Worm (Caenorhabditis elegans) whole organism, L3 larva: Measurements from ENCODE around the gene rps-3.

Experiments used
- R02D3.7 ChIP-seq: fragments of 150-350 bp; optimal IDR thresholded peaks from 2 replicates; lab custom pipeline; 2014; ENCODE audit warnings: missing biosample characterization, missing genetic modification characterization
- ZK546.5 ChIP-seq: sonication (generic microtip); optimal IDR thresholded peaks from 2 replicates; lab custom pipeline; 2017; ENCODE audit warnings: missing biosample characterization, missing genetic modification characterization
- aly-2 ChIP-seq: fragments of 150-350 bp; optimal IDR thresholded peaks from 2 replicates; lab custom pipeline; 2014; ENCODE audit warnings: missing biosample characterization, missing genetic modification characterization
- ama-1 ChIP-seq: fragments of 150-350 bp; optimal IDR thresholded peaks from 2 replicates; lab custom pipeline; 2018
- ceh-16 ChIP-seq: sonication (generic microtip); optimal IDR thresholded peaks from 2 replicates; lab custom pipeline; 2017; ENCODE audit warnings: missing biosample characterization, missing genetic modification characterization
- ceh-28 ChIP-seq: fragments of 150-350 bp; optimal IDR thresholded peaks from 2 replicates; lab custom pipeline; 2014; ENCODE audit warnings: missing biosample characterization, missing genetic modification reagents, missing genetic modification characterization
- ceh-82 ChIP-seq: fragments of 150-350 bp; optimal IDR thresholded peaks from 2 replicates; lab custom pipeline; 2014; ENCODE audit warnings: missing biosample characterization, missing genetic modification characterization
- ceh-9 ChIP-seq: sonication (generic microtip); optimal IDR thresholded peaks from 2 replicates; lab custom pipeline; 2018; ENCODE audit warnings: missing biosample characterization, missing genetic modification characterization
- daf-12 ChIP-seq: fragments of 150-350 bp; optimal IDR thresholded peaks from 2 replicates; lab custom pipeline; 2014; ENCODE audit warnings: missing biosample characterization, missing genetic modification reagents, missing genetic modification characterization
- egl-27 ChIP-seq: sonication (generic microtip); optimal IDR thresholded peaks from 4 replicates; lab custom pipeline; 2017; ENCODE audit warnings: missing biosample characterization, missing genetic modification reagents, missing genetic modification characterization
- egl-5 ChIP-seq: fragments of 150-350 bp; optimal IDR thresholded peaks from 2 replicates; lab custom pipeline; 2017; ENCODE audit warnings: missing biosample characterization, missing genetic modification reagents, missing genetic modification characterization, inconsistent platforms
- elt-1 ChIP-seq: fragments of 150-350 bp; optimal IDR thresholded peaks from 2 replicates; lab custom pipeline; 2014; ENCODE audit warnings: missing biosample characterization, missing genetic modification characterization
- elt-2 ChIP-seq: sonication (generic microtip); optimal IDR thresholded peaks from 2 replicates; lab custom pipeline; 2016; ENCODE audit warnings: missing genetic modification reagents, mild to moderate bottlenecking, missing genetic modification characterization, missing compliant biosample characterization
- elt-3 ChIP-seq, 3 experiments: fragments of 150-350 bp in 1 of 3; sonication (generic microtip) in 2 of 3; optimal IDR thresholded peaks; 2 replicates in 2 of 3; 4 replicates in 1 of 3; lab custom pipeline; 2014 to 2017; ENCODE audit warnings: missing biosample characterization in 3 of 3, missing genetic modification characterization in 3 of 3
- eor-1 ChIP-seq, 2 experiments: fragments of 150-350 bp; optimal IDR thresholded peaks; 2 replicates each; lab custom pipeline; 2014 to 2018; ENCODE audit warnings: missing biosample characterization in 2 of 2, missing genetic modification characterization in 2 of 2
- fkh-10 ChIP-seq: sonication (generic microtip); optimal IDR thresholded peaks from 2 replicates; lab custom pipeline; 2017; ENCODE audit warnings: missing biosample characterization, missing genetic modification reagents, missing genetic modification characterization
- fkh-2 ChIP-seq: fragments of 150-350 bp; optimal IDR thresholded peaks from 2 replicates; lab custom pipeline; 2014; ENCODE audit warnings: missing biosample characterization, missing genetic modification reagents, missing genetic modification characterization
- fos-1 ChIP-seq: fragments of 150-350 bp; optimal IDR thresholded peaks from 2 replicates; lab custom pipeline; 2014; ENCODE audit warnings: missing biosample characterization, missing genetic modification characterization
- hmg-11 ChIP-seq: sonication (generic microtip); optimal IDR thresholded peaks from 2 replicates; lab custom pipeline; 2016; ENCODE audit warnings: missing genetic modification characterization, missing compliant biosample characterization
- jun-1 ChIP-seq: fragments of 150-350 bp; optimal IDR thresholded peaks from 2 replicates; lab custom pipeline; 2014; ENCODE audit warnings: missing biosample characterization, missing genetic modification reagents, missing genetic modification characterization
- lin-15B ChIP-seq: fragments of 150-350 bp; optimal IDR thresholded peaks from 2 replicates; lab custom pipeline; 2014; ENCODE audit warnings: missing biosample characterization, missing genetic modification characterization
- lin-39 ChIP-seq: fragments of 150-350 bp; optimal IDR thresholded peaks from 2 replicates; lab custom pipeline; 2018; ENCODE audit warnings: missing biosample characterization, missing genetic modification reagents, missing genetic modification characterization
- lsy-12 ChIP-seq: sonication (generic microtip); optimal IDR thresholded peaks from 2 replicates; lab custom pipeline; 2016; ENCODE audit warnings: mild to moderate bottlenecking, missing genetic modification characterization, missing compliant biosample characterization
- mdl-1 ChIP-seq: fragments of 150-350 bp; optimal IDR thresholded peaks from 2 replicates; lab custom pipeline; 2014; ENCODE audit warnings: missing biosample characterization, missing genetic modification characterization
- mml-1 ChIP-seq: fragments of 150-350 bp; sonication (generic microtip); optimal IDR thresholded peaks from 3 replicates; lab custom pipeline; 2014; ENCODE audit warnings: missing biosample characterization, missing genetic modification characterization
- nfya-1 ChIP-seq: sonication (generic microtip); optimal IDR thresholded peaks from 2 replicates; lab custom pipeline; 2017; ENCODE audit warnings: missing genetic modification characterization, mild to moderate bottlenecking, missing compliant biosample characterization, antibody characterized with exemption, moderate library complexity; ENCODE audit not compliant: insufficient read depth
- nhr-11 ChIP-seq: fragments of 150-350 bp; optimal IDR thresholded peaks from 2 replicates; lab custom pipeline; 2014; ENCODE audit warnings: missing biosample characterization, missing genetic modification characterization
- nhr-12 ChIP-seq: fragments of 150-350 bp; optimal IDR thresholded peaks from 2 replicates; lab custom pipeline; 2014; ENCODE audit warnings: missing biosample characterization, missing genetic modification characterization
- nhr-23 ChIP-seq: fragments of 150-350 bp; optimal IDR thresholded peaks from 2 replicates; lab custom pipeline; 2014; ENCODE audit warnings: missing biosample characterization, missing genetic modification reagents, missing genetic modification characterization
- nhr-237 ChIP-seq: fragments of 150-350 bp; optimal IDR thresholded peaks from 2 replicates; lab custom pipeline; 2014; ENCODE audit warnings: missing biosample characterization, missing genetic modification characterization
- nhr-25 ChIP-seq: sonication (generic microtip); optimal IDR thresholded peaks from 2 replicates; lab custom pipeline; 2017; ENCODE audit warnings: missing biosample characterization, missing genetic modification characterization
- nhr-28 ChIP-seq: fragments of 150-350 bp; optimal IDR thresholded peaks from 2 replicates; lab custom pipeline; 2014; ENCODE audit warnings: missing biosample characterization, missing genetic modification characterization
- nhr-43 ChIP-seq: sonication (generic microtip); optimal IDR thresholded peaks from 2 replicates; lab custom pipeline; 2016; ENCODE audit warnings: mild to moderate bottlenecking, missing genetic modification characterization, missing compliant biosample characterization; ENCODE audit not compliant: poor library complexity, severe bottlenecking
- nhr-67 ChIP-seq: fragments of 150-350 bp; optimal IDR thresholded peaks from 2 replicates; lab custom pipeline; 2014; ENCODE audit warnings: missing biosample characterization, missing genetic modification characterization
- nhr-76 ChIP-seq: fragments of 150-350 bp; sonication (generic microtip); optimal IDR thresholded peaks from 5 replicates; lab custom pipeline; 2014; ENCODE audit warnings: missing biosample characterization, missing genetic modification characterization
- nhr-77 ChIP-seq: fragments of 150-350 bp; optimal IDR thresholded peaks from 2 replicates; lab custom pipeline; 2014; ENCODE audit warnings: missing biosample characterization, missing genetic modification characterization
- pha-4 ChIP-seq: fragments of 150-350 bp; optimal IDR thresholded peaks from 2 replicates; lab custom pipeline; 2014; ENCODE audit warnings: missing biosample characterization, missing genetic modification reagents, missing genetic modification characterization
- pqm-1 ChIP-seq: fragments of 150-350 bp; optimal IDR thresholded peaks from 2 replicates; lab custom pipeline; 2017; ENCODE audit warnings: missing biosample characterization, missing genetic modification characterization, inconsistent platforms
- sea-2 ChIP-seq: fragments of 150-350 bp; sonication (generic microtip); optimal IDR thresholded peaks from 4 replicates; lab custom pipeline; 2014; ENCODE audit warnings: missing biosample characterization, missing genetic modification reagents, missing genetic modification characterization
- skn-1 ChIP-seq: fragments of 150-350 bp; optimal IDR thresholded peaks from 2 replicates; lab custom pipeline; 2014; ENCODE audit warnings: missing biosample characterization, missing genetic modification characterization
- snpc-4 ChIP-seq: fragments of 150-350 bp; optimal IDR thresholded peaks from 2 replicates; lab custom pipeline; 2014; ENCODE audit warnings: missing biosample characterization, missing genetic modification characterization
- tbx-2 ChIP-seq: sonication (generic microtip); optimal IDR thresholded peaks from 2 replicates; lab custom pipeline; 2016; ENCODE audit warnings: mild to moderate bottlenecking, missing genetic modification characterization, missing compliant biosample characterization
- unc-39 ChIP-seq: sonication (generic microtip); optimal IDR thresholded peaks from 4 replicates; lab custom pipeline; 2017; ENCODE audit warnings: missing biosample characterization, missing genetic modification characterization
- unc-62 ChIP-seq: fragments of 150-350 bp; sonication (generic microtip); optimal IDR thresholded peaks from 4 replicates; lab custom pipeline; 2014; ENCODE audit warnings: missing biosample characterization, missing genetic modification reagents, missing genetic modification characterization
- zag-1 ChIP-seq: fragments of 150-350 bp; optimal IDR thresholded peaks from 2 replicates; lab custom pipeline; 2014; ENCODE audit warnings: missing biosample characterization, missing genetic modification characterization
- ztf-11 ChIP-seq: fragments of 150-350 bp; optimal IDR thresholded peaks from 2 replicates; lab custom pipeline; 2014; ENCODE audit warnings: missing biosample characterization, missing genetic modification characterization
- ztf-4 ChIP-seq: fragments of 150-350 bp; optimal IDR thresholded peaks from 2 replicates; lab custom pipeline; 2014; ENCODE audit warnings: missing biosample characterization, missing genetic modification characterization

The rps-3 gene

ce11 chrIII:6206161-6206853, at the start of gene rps-3, which contains the start of gene sna-3:
Gene rps-3 (plus strand): TSS chrIII:6206803.
Gene sna-3 (minus strand): TSS chrIII:6206211.
- TF ChIP-seq ZK546.5 (tag; lab: Kevin White, UChicago), result no peak
- TF ChIP-seq snpc-4 (tag; lab: Kevin White, UChicago), result no peak
- no peak for TF ChIP-seq nhr-12 (tag; lab: Kevin White, UChicago)
- peak; percentile 83 for TF ChIP-seq nhr-25
- no peak for TF ChIP-seq tbx-2 (tag; lab: Kevin White, UChicago)
- TF ChIP-seq fos-1 (tag; lab: Kevin White, UChicago), result no peak
- TF ChIP-seq aly-2 (tag; lab: Kevin White, UChicago), result no peak
- peak; percentile 47 for TF ChIP-seq elt-2 (tag; lab: Kevin White, UChicago)
- no peak for TF ChIP-seq fkh-2 (tag; lab: Kevin White, UChicago)
- no peak for TF ChIP-seq ceh-16 (tag; lab: Kevin White, UChicago)
- TF ChIP-seq nhr-28 (tag; lab: Kevin White, UChicago), result no peak
- no peak for TF ChIP-seq eor-1 (tag; optimal IDR thresholded peaks at IDR 0.05; lab: Kevin White, UChicago)
- TF ChIP-seq nfya-1 (tag; lab: Kevin White, UChicago), result peak; percentile 90
- TF ChIP-seq nhr-11 (tag; lab: Kevin White, UChicago), result peak; percentile 31
- TF ChIP-seq elt-1 (tag; lab: Kevin White, UChicago), result no peak
- no peak for TF ChIP-seq nhr-237 (tag; lab: Kevin White, UChicago)
- no peak for TF ChIP-seq fkh-10 (GFP tag; lab: Kevin White, UChicago)
- TF ChIP-seq egl-5, result peak; percentile 34
- TF ChIP-seq ceh-28 (tag; lab: Kevin White, UChicago), result peak; percentile 57
- TF ChIP-seq skn-1, result no peak
- peak; percentile 65 for TF ChIP-seq pqm-1
- no peak for TF ChIP-seq unc-62 (GFP tag; lab: Kevin White, UChicago)
- peak; percentile 63 for TF ChIP-seq lin-39 (tag; lab: Kevin White, UChicago)
- peak; percentile 29 for TF ChIP-seq lsy-12 (tag; lab: Kevin White, UChicago)
- no peak for TF ChIP-seq ztf-11 (tag; lab: Kevin White, UChicago)
- TF ChIP-seq sea-2, result no peak
- peak; percentile 92 for TF ChIP-seq pha-4 (tag; lab: Kevin White, UChicago)
- peak; percentile 73 for TF ChIP-seq hmg-11 (tag; lab: Kevin White, UChicago)
- TF ChIP-seq nhr-43 (tag; lab: Kevin White, UChicago), result peak; percentile 43
- no peak for TF ChIP-seq nhr-67 (tag; lab: Kevin White, UChicago)
- peak; percentile 40 for TF ChIP-seq ama-1 (lab: Kevin White, UChicago)
- TF ChIP-seq ztf-4 (tag; lab: Kevin White, UChicago), result no peak
- TF ChIP-seq elt-3 (tag; optimal IDR thresholded peaks at IDR 0.05; lab: Kevin White, UChicago), result no peak
- peak; percentile 76 for TF ChIP-seq nhr-23 (tag; lab: Kevin White, UChicago)
- peak; percentile 62 for TF ChIP-seq R02D3.7
- no peak for TF ChIP-seq egl-27 (tag; lab: Kevin White, UChicago)
- TF ChIP-seq ceh-82 (tag; lab: Kevin White, UChicago), result no peak
- TF ChIP-seq zag-1 (tag; lab: Kevin White, UChicago), result no peak
- TF ChIP-seq daf-12 (tag; lab: Kevin White, UChicago), result no peak
- TF ChIP-seq nhr-76 (tag; lab: Kevin White, UChicago), result no peak
- no peak for TF ChIP-seq nhr-77 (tag; lab: Kevin White, UChicago)
- peak; percentile 8 for TF ChIP-seq jun-1 (tag; lab: Kevin White, UChicago)
- TF ChIP-seq mml-1 (tag; lab: Kevin White, UChicago), result no peak
- TF ChIP-seq ceh-9, result no peak
- TF ChIP-seq lin-15B (tag; lab: Kevin White, UChicago), result peak; percentile 84
- TF ChIP-seq mdl-1 (tag; lab: Kevin White, UChicago), result no peak
- no peak for TF ChIP-seq unc-39 (tag; lab: Kevin White, UChicago)
